Worm (Caenorhabditis elegans): ENCODE data around the gene ilc-17.1.

DNA sequence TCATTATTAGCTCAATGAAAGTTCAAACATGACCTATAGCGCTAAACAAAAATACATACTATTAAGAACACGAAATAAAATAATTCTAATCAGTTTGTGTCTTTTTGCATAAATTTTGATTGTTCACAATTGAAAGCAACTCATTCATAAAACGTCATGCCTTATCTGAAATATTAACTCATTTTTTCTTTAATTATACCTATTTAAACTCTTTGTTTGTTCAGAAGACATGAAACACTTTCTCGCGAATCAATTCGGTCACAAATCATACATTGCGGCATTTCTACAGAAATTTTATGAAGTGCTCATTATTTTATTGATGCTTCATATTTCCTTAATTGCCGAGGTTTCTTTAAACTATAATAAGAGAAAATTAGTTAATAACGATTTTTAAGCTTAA lies 37.3 kb upstream of the ilc-17.1 start:
- TF ChIP-seq dpl-1 (GFP tag; optimal IDR thresholded peaks at IDR 0.05) (no peak), lin-13 (GFP tag; optimal IDR thresholded peaks at IDR 0.05) (no peak), rnt-1 (tag; optimal IDR thresholded peaks at IDR 0.05) (no peak), skn-1 (tag; optimal IDR thresholded peaks at IDR 0.05) (no peak), sup-37 (GFP tag; optimal IDR thresholded peaks at IDR 0.05) (no peak), unc-130 (tag; optimal IDR thresholded peaks at IDR 0.05) (no peak), aly-2 (tag; optimal IDR thresholded peaks at IDR 0.05) (no peak), zip-4 (GFP tag; optimal IDR thresholded peaks at IDR 0.05) (no peak), nhr-11 (tag; optimal IDR thresholded peaks at IDR 0.05) (no peak), unc-62 (GFP tag; optimal IDR thresholded peaks at IDR 0.05) (no peak), nhr-76 (tag; optimal IDR thresholded peaks at IDR 0.05) (no peak), nhr-71 (tag; optimal IDR thresholded peaks at IDR 0.05) (no peak), lsy-2 (tag; optimal IDR thresholded peaks at IDR 0.05) (no peak), ama-1 (optimal IDR thresholded peaks at IDR 0.05) (no peak)

All from whole organism, L1 larva.